Worm (Caenorhabditis elegans) whole organism, L4 larva: ENCODE results near the gene ilys-4.

Experiments
- egl-27 ChIP-seq: sonication (generic microtip); optimal IDR thresholded peaks from 3 replicates; lab custom pipeline; 2017; ENCODE audit warnings: missing biosample characterization, missing genetic modification reagents, missing genetic modification characterization
- nhr-11 ChIP-seq: fragments of 150-350 bp; optimal IDR thresholded peaks from 2 replicates; lab custom pipeline; 2014; ENCODE audit warnings: missing biosample characterization, missing genetic modification characterization

DNA sequence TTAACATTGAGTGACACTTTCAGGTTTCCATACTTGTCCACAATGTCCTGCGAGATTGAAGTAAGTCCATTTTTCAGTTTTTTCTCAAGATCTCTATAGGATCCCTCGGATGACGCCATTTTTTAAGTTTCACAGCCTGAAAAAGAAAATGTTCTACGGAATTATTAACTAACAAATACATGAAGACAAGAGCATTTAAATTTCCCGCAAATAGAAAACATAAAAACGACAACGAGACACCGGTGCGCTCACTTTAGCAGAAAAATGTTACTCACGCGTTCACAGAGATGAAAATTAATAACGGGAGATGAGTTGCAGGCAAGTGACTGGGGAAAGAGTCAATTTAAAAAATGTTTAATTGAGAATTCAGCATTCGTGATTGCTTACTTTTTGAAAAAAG is 49.1 kb upstream of the ilys-4 start, which contains the start of gene czw-1:
- TF ChIP-seq nhr-11 (tag; lab: Kevin White, UChicago) (no peak), egl-27 (no peak)
